Worm (Caenorhabditis elegans) whole organism, L3 larva: ENCODE results near the gene F56D2.8.

ENCODE experiments used
- R02D3.7 ChIP-seq: fragments of 150-350 bp; optimal IDR thresholded peaks from 2 replicates; lab custom pipeline; 2014; ENCODE audit warnings: missing biosample characterization, missing genetic modification characterization
- ZK546.5 ChIP-seq: sonication (generic microtip); optimal IDR thresholded peaks from 2 replicates; lab custom pipeline; 2017; ENCODE audit warnings: missing biosample characterization, missing genetic modification characterization
- aly-2 ChIP-seq: fragments of 150-350 bp; optimal IDR thresholded peaks from 2 replicates; lab custom pipeline; 2014; ENCODE audit warnings: missing biosample characterization, missing genetic modification characterization
- ama-1 ChIP-seq: fragments of 150-350 bp; optimal IDR thresholded peaks from 2 replicates; lab custom pipeline; 2018
- ceh-16 ChIP-seq: sonication (generic microtip); optimal IDR thresholded peaks from 2 replicates; lab custom pipeline; 2017; ENCODE audit warnings: missing biosample characterization, missing genetic modification characterization
- ceh-28 ChIP-seq: fragments of 150-350 bp; optimal IDR thresholded peaks from 2 replicates; lab custom pipeline; 2014; ENCODE audit warnings: missing biosample characterization, missing genetic modification reagents, missing genetic modification characterization
- ceh-82 ChIP-seq: fragments of 150-350 bp; optimal IDR thresholded peaks from 2 replicates; lab custom pipeline; 2014; ENCODE audit warnings: missing biosample characterization, missing genetic modification characterization
- ceh-9 ChIP-seq: sonication (generic microtip); optimal IDR thresholded peaks from 2 replicates; lab custom pipeline; 2018; ENCODE audit warnings: missing biosample characterization, missing genetic modification characterization
- daf-12 ChIP-seq: fragments of 150-350 bp; optimal IDR thresholded peaks from 2 replicates; lab custom pipeline; 2014; ENCODE audit warnings: missing biosample characterization, missing genetic modification reagents, missing genetic modification characterization
- egl-5 ChIP-seq: fragments of 150-350 bp; optimal IDR thresholded peaks from 2 replicates; lab custom pipeline; 2017; ENCODE audit warnings: missing biosample characterization, missing genetic modification reagents, missing genetic modification characterization, inconsistent platforms
- elt-1 ChIP-seq: fragments of 150-350 bp; optimal IDR thresholded peaks from 2 replicates; lab custom pipeline; 2014; ENCODE audit warnings: missing biosample characterization, missing genetic modification characterization
- elt-2 ChIP-seq: sonication (generic microtip); optimal IDR thresholded peaks from 2 replicates; lab custom pipeline; 2016; ENCODE audit warnings: missing genetic modification reagents, mild to moderate bottlenecking, missing genetic modification characterization, missing compliant biosample characterization
- elt-3 ChIP-seq, 3 experiments: fragments of 150-350 bp in 1 of 3; sonication (generic microtip) in 2 of 3; optimal IDR thresholded peaks; 2 replicates in 2 of 3; 4 replicates in 1 of 3; lab custom pipeline; 2014 to 2017; ENCODE audit warnings: missing biosample characterization in 3 of 3, missing genetic modification characterization in 3 of 3
- eor-1 ChIP-seq, 2 experiments: fragments of 150-350 bp; optimal IDR thresholded peaks; 2 replicates each; lab custom pipeline; 2014 to 2018; ENCODE audit warnings: missing biosample characterization in 2 of 2, missing genetic modification characterization in 2 of 2
- fkh-10 ChIP-seq: sonication (generic microtip); optimal IDR thresholded peaks from 2 replicates; lab custom pipeline; 2017; ENCODE audit warnings: missing biosample characterization, missing genetic modification reagents, missing genetic modification characterization
- fkh-2 ChIP-seq: fragments of 150-350 bp; optimal IDR thresholded peaks from 2 replicates; lab custom pipeline; 2014; ENCODE audit warnings: missing biosample characterization, missing genetic modification reagents, missing genetic modification characterization
- fos-1 ChIP-seq: fragments of 150-350 bp; optimal IDR thresholded peaks from 2 replicates; lab custom pipeline; 2014; ENCODE audit warnings: missing biosample characterization, missing genetic modification characterization
- hmg-11 ChIP-seq: sonication (generic microtip); optimal IDR thresholded peaks from 2 replicates; lab custom pipeline; 2016; ENCODE audit warnings: missing genetic modification characterization, missing compliant biosample characterization
- jun-1 ChIP-seq: fragments of 150-350 bp; optimal IDR thresholded peaks from 2 replicates; lab custom pipeline; 2014; ENCODE audit warnings: missing biosample characterization, missing genetic modification reagents, missing genetic modification characterization
- lin-15B ChIP-seq: fragments of 150-350 bp; optimal IDR thresholded peaks from 2 replicates; lab custom pipeline; 2014; ENCODE audit warnings: missing biosample characterization, missing genetic modification characterization
- lin-39 ChIP-seq: fragments of 150-350 bp; optimal IDR thresholded peaks from 2 replicates; lab custom pipeline; 2018; ENCODE audit warnings: missing biosample characterization, missing genetic modification reagents, missing genetic modification characterization
- mdl-1 ChIP-seq: fragments of 150-350 bp; optimal IDR thresholded peaks from 2 replicates; lab custom pipeline; 2014; ENCODE audit warnings: missing biosample characterization, missing genetic modification characterization
- mml-1 ChIP-seq: fragments of 150-350 bp; sonication (generic microtip); optimal IDR thresholded peaks from 3 replicates; lab custom pipeline; 2014; ENCODE audit warnings: missing biosample characterization, missing genetic modification characterization
- nfya-1 ChIP-seq: sonication (generic microtip); optimal IDR thresholded peaks from 2 replicates; lab custom pipeline; 2017; ENCODE audit warnings: missing genetic modification characterization, mild to moderate bottlenecking, missing compliant biosample characterization, antibody characterized with exemption, moderate library complexity; ENCODE audit not compliant: insufficient read depth
- nhr-11 ChIP-seq: fragments of 150-350 bp; optimal IDR thresholded peaks from 2 replicates; lab custom pipeline; 2014; ENCODE audit warnings: missing biosample characterization, missing genetic modification characterization
- nhr-12 ChIP-seq: fragments of 150-350 bp; optimal IDR thresholded peaks from 2 replicates; lab custom pipeline; 2014; ENCODE audit warnings: missing biosample characterization, missing genetic modification characterization
- nhr-23 ChIP-seq: fragments of 150-350 bp; optimal IDR thresholded peaks from 2 replicates; lab custom pipeline; 2014; ENCODE audit warnings: missing biosample characterization, missing genetic modification reagents, missing genetic modification characterization
- nhr-237 ChIP-seq: fragments of 150-350 bp; optimal IDR thresholded peaks from 2 replicates; lab custom pipeline; 2014; ENCODE audit warnings: missing biosample characterization, missing genetic modification characterization
- nhr-25 ChIP-seq: sonication (generic microtip); optimal IDR thresholded peaks from 2 replicates; lab custom pipeline; 2017; ENCODE audit warnings: missing biosample characterization, missing genetic modification characterization
- nhr-43 ChIP-seq: sonication (generic microtip); optimal IDR thresholded peaks from 2 replicates; lab custom pipeline; 2016; ENCODE audit warnings: mild to moderate bottlenecking, missing genetic modification characterization, missing compliant biosample characterization; ENCODE audit not compliant: poor library complexity, severe bottlenecking
- nhr-67 ChIP-seq: fragments of 150-350 bp; optimal IDR thresholded peaks from 2 replicates; lab custom pipeline; 2014; ENCODE audit warnings: missing biosample characterization, missing genetic modification characterization
- nhr-76 ChIP-seq: fragments of 150-350 bp; sonication (generic microtip); optimal IDR thresholded peaks from 5 replicates; lab custom pipeline; 2014; ENCODE audit warnings: missing biosample characterization, missing genetic modification characterization
- nhr-77 ChIP-seq: fragments of 150-350 bp; optimal IDR thresholded peaks from 2 replicates; lab custom pipeline; 2014; ENCODE audit warnings: missing biosample characterization, missing genetic modification characterization
- pha-4 ChIP-seq: fragments of 150-350 bp; optimal IDR thresholded peaks from 2 replicates; lab custom pipeline; 2014; ENCODE audit warnings: missing biosample characterization, missing genetic modification reagents, missing genetic modification characterization
- pqm-1 ChIP-seq: fragments of 150-350 bp; optimal IDR thresholded peaks from 2 replicates; lab custom pipeline; 2017; ENCODE audit warnings: missing biosample characterization, missing genetic modification characterization, inconsistent platforms
- sea-2 ChIP-seq: fragments of 150-350 bp; sonication (generic microtip); optimal IDR thresholded peaks from 4 replicates; lab custom pipeline; 2014; ENCODE audit warnings: missing biosample characterization, missing genetic modification reagents, missing genetic modification characterization
- skn-1 ChIP-seq: fragments of 150-350 bp; optimal IDR thresholded peaks from 2 replicates; lab custom pipeline; 2014; ENCODE audit warnings: missing biosample characterization, missing genetic modification characterization
- unc-39 ChIP-seq: sonication (generic microtip); optimal IDR thresholded peaks from 4 replicates; lab custom pipeline; 2017; ENCODE audit warnings: missing biosample characterization, missing genetic modification characterization
- unc-62 ChIP-seq: fragments of 150-350 bp; sonication (generic microtip); optimal IDR thresholded peaks from 4 replicates; lab custom pipeline; 2014; ENCODE audit warnings: missing biosample characterization, missing genetic modification reagents, missing genetic modification characterization
- zag-1 ChIP-seq: fragments of 150-350 bp; optimal IDR thresholded peaks from 2 replicates; lab custom pipeline; 2014; ENCODE audit warnings: missing biosample characterization, missing genetic modification characterization
- ztf-11 ChIP-seq: fragments of 150-350 bp; optimal IDR thresholded peaks from 2 replicates; lab custom pipeline; 2014; ENCODE audit warnings: missing biosample characterization, missing genetic modification characterization
- ztf-4 ChIP-seq: fragments of 150-350 bp; optimal IDR thresholded peaks from 2 replicates; lab custom pipeline; 2014; ENCODE audit warnings: missing biosample characterization, missing genetic modification characterization

Gene F56D2.8

DNA sequence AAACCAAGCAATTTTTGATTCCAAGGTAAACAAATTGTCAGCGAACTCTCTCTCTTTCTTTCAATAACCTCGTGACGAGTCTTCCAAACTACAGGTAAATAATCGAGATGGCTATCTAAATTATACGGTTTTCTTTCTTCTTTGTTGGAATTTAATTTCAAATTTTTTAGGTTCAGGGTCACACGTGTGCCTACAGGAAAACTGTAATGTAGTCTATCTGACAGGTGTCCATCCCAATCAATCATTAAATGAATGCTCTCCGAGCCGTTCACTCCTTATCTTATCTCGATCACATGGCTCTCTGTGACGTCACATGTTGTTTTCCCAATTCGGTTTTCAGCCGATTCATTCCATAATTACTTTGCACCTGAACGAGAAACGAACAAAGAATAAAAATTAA, 29.6 kb downstream of the F56D2.8 start:
- TF ChIP-seq elt-1 (tag; lab: Kevin White, UChicago) (peak; percentile 52), ceh-82 (tag; lab: Kevin White, UChicago) (no peak), pha-4 (peak; percentile 53), nfya-1 (no peak), mml-1 (tag; lab: Kevin White, UChicago) (no peak), unc-62 (GFP tag; lab: Kevin White, UChicago) (no peak), lin-39 (tag; lab: Kevin White, UChicago) (no peak), nhr-76 (tag; lab: Kevin White, UChicago) (no peak), ceh-9 (tag; lab: Kevin White, UChicago) (no peak), pqm-1 (tag; lab: Kevin White, UChicago) (peak; percentile 70), aly-2 (tag; lab: Kevin White, UChicago) (no peak), fkh-10 (GFP tag; lab: Kevin White, UChicago) (no peak), lin-15B (tag; lab: Kevin White, UChicago) (no peak), elt-2 (peak; percentile 87), R02D3.7 (tag; lab: Kevin White, UChicago) (no peak), ceh-16 (tag; lab: Kevin White, UChicago) (no peak), nhr-12 (tag; lab: Kevin White, UChicago) (no peak), jun-1 (tag; lab: Kevin White, UChicago) (no peak), nhr-237 (tag; lab: Kevin White, UChicago) (no peak), elt-3 (tag; optimal IDR thresholded peaks at IDR 0.05; lab: Kevin White, UChicago) (no peak), eor-1 (tag; optimal IDR thresholded peaks at IDR 0.05; lab: Kevin White, UChicago) (no peak), fos-1 (no peak), sea-2 (GFP tag; lab: Kevin White, UChicago) (no peak), ztf-4 (tag; lab: Kevin White, UChicago) (no peak), ama-1 (lab: Kevin White, UChicago) (peak; percentile 35), mdl-1 (no peak), fkh-2 (no peak), nhr-25 (tag; lab: Kevin White, UChicago) (no peak), daf-12 (tag; lab: Kevin White, UChicago) (no peak), nhr-77 (no peak), ztf-11 (tag; lab: Kevin White, UChicago) (no peak), skn-1 (tag; lab: Kevin White, UChicago) (no peak)

DNA sequence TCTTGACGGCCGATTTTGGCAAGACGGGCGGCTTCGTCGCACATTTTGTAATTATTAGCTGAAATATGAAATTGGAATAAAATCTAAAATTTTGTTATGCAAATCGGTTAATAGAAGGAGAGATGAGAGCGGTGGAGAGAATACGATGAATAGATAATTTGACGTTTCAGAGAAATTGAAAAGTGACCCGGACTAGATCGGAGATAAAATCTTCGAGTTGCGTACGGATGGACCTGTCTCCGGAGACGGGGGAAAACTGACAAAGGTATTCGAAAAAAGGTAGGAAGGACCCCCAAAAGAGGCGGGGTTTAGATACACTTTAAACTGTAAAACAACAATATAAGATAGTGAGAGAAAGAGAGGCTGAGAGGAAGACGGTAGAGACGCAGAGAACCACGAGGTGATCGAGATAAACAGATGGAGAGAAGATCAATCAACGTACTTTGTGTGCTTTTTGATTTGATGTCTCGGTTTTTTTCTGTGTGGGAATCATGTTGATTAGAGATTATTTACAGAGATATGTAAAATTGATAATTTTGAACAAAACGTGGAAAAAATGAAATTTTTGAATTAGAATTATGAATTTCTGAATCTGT, 30.5 kb downstream of the F56D2.8 start, which contains the start of gene F09F7.6:
TSS of gene F09F7.6 (minus strand) at position 64 of the 596 bp plus-strand sequence.
- TF ChIP-seq lin-15B (tag; lab: Kevin White, UChicago), result no peak
- no peak for TF ChIP-seq ZK546.5
- TF ChIP-seq nfya-1, result peak; percentile 53
- peak; percentile 85 for TF ChIP-seq pha-4
- TF ChIP-seq egl-5 (tag; lab: Kevin White, UChicago), result peak; percentile 37
- TF ChIP-seq nhr-12 (tag; lab: Kevin White, UChicago), result no peak
- no peak for TF ChIP-seq nhr-67
- TF ChIP-seq ama-1 (lab: Kevin White, UChicago), result peak; percentile 87
- TF ChIP-seq nhr-77, result no peak
- peak; percentile 27 for TF ChIP-seq ceh-28 (tag; lab: Kevin White, UChicago)
- no peak for TF ChIP-seq ceh-16 (tag; lab: Kevin White, UChicago)
- peak; percentile 92 for TF ChIP-seq pqm-1 (tag; lab: Kevin White, UChicago)
- no peak for TF ChIP-seq ceh-82 (tag; lab: Kevin White, UChicago)
- no peak for TF ChIP-seq zag-1 (tag; lab: Kevin White, UChicago)
- TF ChIP-seq fkh-10 (GFP tag; lab: Kevin White, UChicago), result no peak
- peak; percentile 75 for TF ChIP-seq nhr-25 (tag; lab: Kevin White, UChicago)
- no peak for TF ChIP-seq hmg-11 (tag; lab: Kevin White, UChicago)
- TF ChIP-seq daf-12 (tag; lab: Kevin White, UChicago), result no peak
- TF ChIP-seq jun-1 (tag; lab: Kevin White, UChicago), result peak; percentile 44
- no peak for TF ChIP-seq ztf-4 (tag; lab: Kevin White, UChicago)
- no peak for TF ChIP-seq unc-39 (tag; lab: Kevin White, UChicago)
- TF ChIP-seq nhr-43 (tag; lab: Kevin White, UChicago), result peak; percentile 78
- TF ChIP-seq elt-1 (tag; lab: Kevin White, UChicago), result peak; percentile 95
- peak; percentile 81 for TF ChIP-seq elt-2
- TF ChIP-seq unc-62 (GFP tag; lab: Kevin White, UChicago), result no peak
- peak; percentile 35 for TF ChIP-seq mdl-1
- peak; percentile 8 for TF ChIP-seq R02D3.7 (tag; lab: Kevin White, UChicago)
- TF ChIP-seq nhr-11 (tag; lab: Kevin White, UChicago), result no peak
- TF ChIP-seq nhr-23 (tag; lab: Kevin White, UChicago), result peak; percentile 58
- peak; percentile 47 for TF ChIP-seq lin-39 (tag; lab: Kevin White, UChicago)
- no peak for TF ChIP-seq nhr-76 (tag; lab: Kevin White, UChicago)
